Fruit fly (Drosophila melanogaster): ENCODE measurements around the gene Dh44.

DNA sequence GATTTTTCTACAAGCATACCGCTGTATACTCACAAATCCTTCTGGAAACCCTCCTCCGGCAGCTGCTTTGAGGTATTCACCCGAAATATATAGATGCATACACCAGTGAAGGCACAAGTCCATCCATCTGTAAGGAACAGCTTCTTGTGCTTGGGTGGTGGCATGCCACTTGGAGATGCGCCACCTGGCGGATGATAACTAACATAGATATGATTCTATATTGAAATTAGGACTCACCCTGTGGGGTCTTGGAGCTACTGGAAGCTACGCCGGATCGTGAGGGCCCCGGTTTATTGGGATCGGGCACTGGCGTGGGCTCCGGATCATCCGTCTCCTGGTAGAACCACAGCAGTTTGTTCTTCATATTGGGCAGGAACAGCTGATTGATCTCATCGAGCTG lies 35.2 kb downstream of the Dh44 start:
- TF ChIP-seq kay (GFP tag; ENCODE audit: borderline replicate concordance) (no peak), Crg-1 (GFP tag; optimal IDR thresholded peaks at IDR 0.05) (no peak), CG12768 (GFP tag; optimal IDR thresholded peaks at IDR 0.05) (no peak)
